Worm (Caenorhabditis elegans) whole organism, L4 larva: ENCODE measurements around the gene fat-6.
A peak's percentile ranks its signal among the peaks of the same experiment; 100 is the strongest.

Experiments
- D1046.2 ChIP-seq: fragments of 200-800 bp; sonication (Bioruptor generic); IDR thresholded peaks from 2 replicates; pipeline ENCODE4 v1.3.6; 2022; ENCODE audit warnings: missing genetic modification characterization, missing compliant biosample characterization
- R02D3.7 ChIP-seq: fragments of 150-350 bp; sonication (generic microtip); optimal IDR thresholded peaks from 3 replicates; lab custom pipeline; 2014; ENCODE audit warnings: missing biosample characterization, missing genetic modification characterization
- T26A8.4 ChIP-seq: fragments of 200-800 bp; sonication (Bioruptor generic); IDR thresholded peaks from 2 replicates; pipeline ENCODE4 v1.3.6; 2022; ENCODE audit warnings: missing genetic modification characterization, missing compliant biosample characterization
- Y105C5A.15 ChIP-seq: fragments of 200-800 bp; sonication (Bioruptor generic); IDR thresholded peaks from 2 replicates; pipeline ENCODE4 v1.3.6; 2022; ENCODE audit warnings: missing genetic modification characterization, missing compliant biosample characterization
- Y48G9A.11 ChIP-seq: fragments of 200-800 bp; sonication (Bioruptor generic); IDR thresholded peaks from 2 replicates; pipeline ENCODE4 v1.3.6; 2022; ENCODE audit warnings: missing genetic modification reagents, missing genetic modification characterization, missing compliant biosample characterization
- Y5F2A.4 ChIP-seq: fragments of 200-800 bp; sonication (Bioruptor generic); optimal IDR thresholded peaks from 2 replicates; lab custom pipeline; 2018; ENCODE audit warnings: mild to moderate bottlenecking, missing genetic modification characterization, missing compliant biosample characterization
- Y75B8A.6 ChIP-seq: fragments of 200-800 bp; sonication (Bioruptor generic); IDR thresholded peaks from 2 replicates; pipeline ENCODE4 v1.3.6; 2022; ENCODE audit warnings: missing genetic modification reagents, missing genetic modification characterization, missing compliant biosample characterization
- aha-1 ChIP-seq: fragments of 150-350 bp; peaks from one replicate; lab custom pipeline; 2014; ENCODE audit warnings: missing biosample characterization, missing genetic modification characterization
- arid-1 ChIP-seq: fragments of 200-800 bp; sonication (Bioruptor generic); conservative IDR thresholded peaks from 2 replicates; pipeline ENCODE4 v1.3.6; 2022; ENCODE audit warnings: missing genetic modification reagents, missing genetic modification characterization, missing compliant biosample characterization
- ceh-20 ChIP-seq: fragments of 200-800 bp; sonication (Bioruptor generic); IDR thresholded peaks from 2 replicates; pipeline ENCODE4 v1.3.6; 2022; ENCODE audit warnings: missing genetic modification reagents, missing genetic modification characterization, missing compliant biosample characterization
- ceh-28 ChIP-seq: fragments of 150-350 bp; optimal IDR thresholded peaks from 2 replicates; lab custom pipeline; 2014; ENCODE audit warnings: missing biosample characterization, missing genetic modification reagents, missing genetic modification characterization
- ceh-62 ChIP-seq: sonication (generic microtip); optimal IDR thresholded peaks from 2 replicates; lab custom pipeline; 2017; ENCODE audit warnings: missing biosample characterization, missing genetic modification characterization
- daf-16 ChIP-seq, 3 experiments: sonication (generic microtip); optimal IDR thresholded peaks; 2 replicates each; lab custom pipeline; 2016 to 2017; ENCODE audit warnings: missing genetic modification characterization in 3 of 3, missing genetic modification reagents in 3 of 3, mild to moderate bottlenecking in 2 of 3, missing compliant biosample characterization in 2 of 3, missing biosample characterization in 1 of 3, moderate library complexity in 1 of 3
- daf-19 ChIP-seq: fragments of 200-800 bp; sonication (Bioruptor generic); conservative IDR thresholded peaks from 2 replicates; pipeline ENCODE4 v1.3.6; 2022; ENCODE audit warnings: missing genetic modification characterization, missing compliant biosample characterization
- egl-43 ChIP-seq: fragments of 200-800 bp; sonication (Bioruptor generic); IDR thresholded peaks from 2 replicates; pipeline ENCODE4 v1.3.6; 2022; ENCODE audit warnings: missing genetic modification reagents, missing genetic modification characterization, missing compliant biosample characterization
- fkh-10 ChIP-seq: fragments of 150-350 bp; optimal IDR thresholded peaks from 2 replicates; lab custom pipeline; 2014; ENCODE audit warnings: missing biosample characterization, missing genetic modification reagents, missing genetic modification characterization
- fos-1 ChIP-seq: fragments of 150-350 bp; optimal IDR thresholded peaks from 2 replicates; lab custom pipeline; 2014; ENCODE audit warnings: missing biosample characterization, missing genetic modification characterization
- hif-1 ChIP-seq, 2 experiments: sonication (generic microtip); optimal IDR thresholded peaks; 2 replicates each; lab custom pipeline; 2016 to 2017; ENCODE audit warnings: missing compliant biosample characterization in 2 of 2, missing genetic modification characterization in 2 of 2, missing genetic modification reagents in 2 of 2, missing genotype in 2 of 2, mild to moderate bottlenecking in 1 of 2
- hlh-30 ChIP-seq: sonication (generic microtip); optimal IDR thresholded peaks from 2 replicates; lab custom pipeline; 2017; ENCODE audit warnings: antibody characterized with exemption, mild to moderate bottlenecking, missing genetic modification characterization, missing compliant biosample characterization; ENCODE audit not compliant: insufficient read depth
- hmg-1.1 ChIP-seq: fragments of 200-800 bp; sonication (Bioruptor generic); IDR thresholded peaks from 2 replicates; pipeline ENCODE4 v1.3.6; 2022; ENCODE audit warnings: missing genetic modification reagents, missing genetic modification characterization, missing compliant biosample characterization
- lim-7 ChIP-seq: fragments of 200-800 bp; sonication (Bioruptor generic); IDR thresholded peaks from 2 replicates; pipeline ENCODE4 v1.3.6; 2022; ENCODE audit warnings: missing genetic modification characterization, missing compliant biosample characterization
- lin-13 ChIP-seq: fragments of 150-350 bp; optimal IDR thresholded peaks from 2 replicates; lab custom pipeline; 2014; ENCODE audit warnings: missing biosample characterization, missing genetic modification reagents, missing genetic modification characterization
- lir-3 ChIP-seq: sonication (generic microtip); optimal IDR thresholded peaks from 2 replicates; lab custom pipeline; 2016; ENCODE audit warnings: mild to moderate bottlenecking, missing genetic modification characterization, missing compliant biosample characterization
- madf-5 ChIP-seq, 2 experiments: fragments of 200-800 bp; sonication (Bioruptor generic); IDR thresholded peaks; 2 replicates each; pipeline ENCODE4 v1.3.6; 2022; ENCODE audit warnings: missing compliant biosample characterization in 2 of 2, missing genetic modification characterization in 2 of 2
- madf-9 ChIP-seq: fragments of 200-800 bp; sonication (Bioruptor generic); conservative IDR thresholded peaks from 2 replicates; pipeline ENCODE4 v1.3.6; 2022; ENCODE audit warnings: missing genetic modification reagents, missing genetic modification characterization, missing compliant biosample characterization
- mep-1 ChIP-seq: fragments of 150-350 bp; sonication (generic microtip); optimal IDR thresholded peaks from 3 replicates; lab custom pipeline; 2014; ENCODE audit warnings: missing biosample characterization, missing genetic modification characterization
- mes-2 ChIP-seq: sonication (generic microtip); optimal IDR thresholded peaks from 2 replicates; lab custom pipeline; 2016; ENCODE audit warnings: missing genotype, mild to moderate bottlenecking, missing genetic modification characterization, missing compliant biosample characterization; ENCODE audit not compliant: poor library complexity, severe bottlenecking
- mxl-2 ChIP-seq: fragments of 200-800 bp; sonication (Bioruptor generic); conservative IDR thresholded peaks from 2 replicates; pipeline ENCODE4 v1.3.6; 2022; ENCODE audit warnings: missing genetic modification reagents, missing genetic modification characterization, missing compliant biosample characterization
- nhr-11 ChIP-seq: fragments of 150-350 bp; optimal IDR thresholded peaks from 2 replicates; lab custom pipeline; 2014; ENCODE audit warnings: missing biosample characterization, missing genetic modification characterization
- nhr-237 ChIP-seq: sonication (generic microtip); optimal IDR thresholded peaks from 2 replicates; lab custom pipeline; 2017; ENCODE audit warnings: missing biosample characterization, missing genetic modification characterization
- nhr-41 ChIP-seq: fragments of 200-800 bp; sonication (Bioruptor generic); IDR thresholded peaks from 2 replicates; pipeline ENCODE4 v1.3.6; 2022; ENCODE audit warnings: missing genetic modification reagents, missing genetic modification characterization, missing compliant biosample characterization
- nhr-42 ChIP-seq: fragments of 200-800 bp; sonication (Bioruptor generic); IDR thresholded peaks from 2 replicates; pipeline ENCODE4 v1.3.6; 2022; ENCODE audit warnings: missing genetic modification characterization, missing compliant biosample characterization
- nhr-76 ChIP-seq: fragments of 150-350 bp; optimal IDR thresholded peaks from 2 replicates; lab custom pipeline; 2014; ENCODE audit warnings: missing biosample characterization, missing genetic modification characterization
- nhr-77 ChIP-seq: fragments of 150-350 bp; optimal IDR thresholded peaks from 2 replicates; lab custom pipeline; 2014; ENCODE audit warnings: missing biosample characterization, missing genetic modification characterization
- pha-4 ChIP-seq, 2 experiments: fragments of 150-350 bp in 1 of 2; fragments of 200-800 bp in 1 of 2; sonication (Bioruptor generic) in 1 of 2; IDR thresholded peaks in 1 of 2; optimal IDR thresholded peaks in 1 of 2; 2 replicates each; pipeline versions ENCODE4 v1.3.6 to Lab custom; 2014 to 2022; ENCODE audit warnings: missing genetic modification characterization in 2 of 2, missing genetic modification reagents in 2 of 2, missing biosample characterization in 1 of 2, missing compliant biosample characterization in 1 of 2
- php-3 ChIP-seq: fragments of 200-800 bp; sonication (Bioruptor generic); IDR thresholded peaks from 2 replicates; pipeline ENCODE4 v1.3.6; 2022; ENCODE audit warnings: missing genetic modification reagents, missing genetic modification characterization, missing compliant biosample characterization
- rbr-2 ChIP-seq: sonication (generic microtip); optimal IDR thresholded peaks from 2 replicates; lab custom pipeline; 2016; ENCODE audit warnings: missing genotype, missing genetic modification characterization, missing compliant biosample characterization
- snpc-1.2 ChIP-seq: fragments of 200-800 bp; sonication (Bioruptor generic); IDR thresholded peaks from 2 replicates; pipeline ENCODE4 v1.3.6; 2022; ENCODE audit warnings: missing genetic modification reagents, missing genetic modification characterization, missing compliant biosample characterization
- snpc-4 ChIP-seq: fragments of 150-350 bp; optimal IDR thresholded peaks from 2 replicates; lab custom pipeline; 2014; ENCODE audit warnings: missing biosample characterization, missing genetic modification characterization
- spr-3 ChIP-seq: fragments of 200-800 bp; sonication (Bioruptor generic); optimal IDR thresholded peaks from 2 replicates; lab custom pipeline; 2018; ENCODE audit warnings: mild to moderate bottlenecking, missing genetic modification characterization, missing compliant biosample characterization
- tra-1 ChIP-seq: fragments of 200-800 bp; sonication (Bioruptor generic); IDR thresholded peaks from 2 replicates; pipeline ENCODE4 v1.3.6; 2022; ENCODE audit warnings: missing genetic modification reagents, missing genetic modification characterization, missing compliant biosample characterization
- unc-62 ChIP-seq, 3 experiments: fragments of 150-350 bp in 1 of 3; sonication (generic microtip); optimal IDR thresholded peaks in 2 of 3; peaks in 1 of 3; 1 replicate in 1 of 3; 2 replicates in 2 of 3; lab custom pipeline; 2014 to 2017; ENCODE audit warnings: missing biosample characterization in 3 of 3, missing genetic modification characterization in 3 of 3, missing genetic modification reagents in 3 of 3, missing genotype in 1 of 3
- zfp-2 ChIP-seq: sonication (generic microtip); optimal IDR thresholded peaks from 2 replicates; lab custom pipeline; 2016; ENCODE audit warnings: mild to moderate bottlenecking, missing genetic modification characterization, missing compliant biosample characterization
- zfp-3 ChIP-seq: fragments of 200-800 bp; sonication (Bioruptor generic); conservative IDR thresholded peaks from 2 replicates; pipeline ENCODE4 v1.3.6; 2022; ENCODE audit warnings: missing genetic modification reagents, missing genetic modification characterization, missing compliant biosample characterization
- zip-2 ChIP-seq: fragments of 150-350 bp; optimal IDR thresholded peaks from 2 replicates; lab custom pipeline; 2014; ENCODE audit warnings: missing biosample characterization, missing genetic modification characterization

fat-6 gene

ce11 chrIV:11914260-11914836 lies 1.1 kb downstream of the fat-6 start:
- TF ChIP-seq aha-1 (tag; lab: Kevin White, UChicago) (peak; percentile 76), rbr-2 (no peak), mes-2 (tag; lab: Kevin White, UChicago) (peak; percentile 9), nhr-76 (no peak), tra-1 (0 out of 2 replicates have a peak, but pooled peaks have one; percentile 38), nhr-237 (tag; lab: Kevin White, UChicago) (no peak), zfp-2 (tag; lab: Kevin White, UChicago) (no peak), zfp-3 (GFP tag; lab: Robert Waterston, UW) (peak; percentile 85)

- TF ChIP-seq unc-62 (GFP tag; optimal IDR thresholded peaks at IDR 0.05 in 1 of 2; lab: Kevin White, UChicago) (no peak), unc-62 (tag; optimal IDR thresholded peaks at IDR 0.05; lab: Kevin White, UChicago) (no peak), madf-5 (GFP tag; IDR thresholded peaks at IDR 0.05; lab: Robert Waterston, UW) (0 out of 4 replicates have a peak, but pooled peaks of 1 of the 2 experiments have one; percentile 19), hif-1 (tag; optimal IDR thresholded peaks at IDR 0.05; lab: Kevin White, UChicago) (no peak), php-3 (peak; percentile 53), zip-2 (tag; lab: Kevin White, UChicago) (no peak), madf-9 (no peak), nhr-42 (GFP tag; lab: Robert Waterston, UW) (0 out of 2 replicates have a peak, but pooled peaks have one; percentile 6), lim-7 (GFP tag; lab: Robert Waterston, UW) (no peak), lir-3 (tag; lab: Kevin White, UChicago) (no peak), fos-1 (tag; lab: Kevin White, UChicago) (no peak), nhr-11 (tag; lab: Kevin White, UChicago) (no peak), mxl-2 (GFP tag; lab: Robert Waterston, UW) (no peak), lin-13 (peak; percentile 41), mes-2 (tag; lab: Kevin White, UChicago) (no peak), fkh-10 (GFP tag; lab: Kevin White, UChicago) (no peak), Y105C5A.15 (GFP tag; lab: Robert Waterston, UW) (no peak), snpc-1.2 (GFP tag; lab: Robert Waterston, UW) (0 out of 2 replicates have a peak, but pooled peaks have one; percentile 17), arid-1 (GFP tag; lab: Robert Waterston, UW) (0 out of 2 replicates have a peak, but pooled peaks have one; percentile 25), hlh-30 (tag; lab: Kevin White, UChicago) (no peak), daf-16 (GFP tag; optimal IDR thresholded peaks at IDR 0.05; lab: Kevin White, UChicago) (no peak), daf-16 (tag; optimal IDR thresholded peaks at IDR 0.05; lab: Kevin White, UChicago) (peak; percentile 42), mep-1 (tag; lab: Kevin White, UChicago) (peak; percentile 42), pha-4 (GFP tag; IDR thresholded peaks at IDR 0.05; lab: Robert Waterston, UW) (0 out of 2 replicates have a peak, but pooled peaks have one; percentile 68), pha-4 (tag; optimal IDR thresholded peaks at IDR 0.05; lab: Kevin White, UChicago) (no peak), Y5F2A.4 (GFP tag; lab: Kevin White, UChicago) (no peak), ceh-20 (GFP tag; lab: Robert Waterston, UW) (no peak; the same call in 1 of the 2 replicates), daf-19 (GFP tag; lab: Robert Waterston, UW) (no peak), Y75B8A.6 (peak; percentile 86; the same call in 1 of the 2 replicates), tra-1 (no peak), D1046.2 (GFP tag; lab: Robert Waterston, UW) (no peak), R02D3.7 (no peak), egl-43 (GFP tag; lab: Robert Waterston, UW) (no peak), snpc-4 (tag; lab: Kevin White, UChicago) (no peak), T26A8.4 (GFP tag; lab: Robert Waterston, UW) (peak; percentile 81), Y48G9A.11 (GFP tag; lab: Robert Waterston, UW) (no peak), ceh-28 (tag; lab: Kevin White, UChicago) (no peak), ceh-62 (tag; lab: Kevin White, UChicago) (no peak), spr-3 (GFP tag; lab: Kevin White, UChicago) (no peak), hmg-1.1 (GFP tag; lab: Robert Waterston, UW) (no peak; the same call in 1 of the 2 replicates), nhr-41 (GFP tag; lab: Robert Waterston, UW) (no peak), nhr-77 (tag; lab: Kevin White, UChicago) (peak; percentile 71)
These were observed 2.1 kb downstream of the fat-6 start for ce11 chrIV:11913295-11913940.
